Worm (Caenorhabditis elegans) whole organism, L2 larva: Measurements from ENCODE around the gene chtb-1.

Experiments
- R02D3.7 ChIP-seq: fragments of 150-350 bp; optimal IDR thresholded peaks from 2 replicates; lab custom pipeline; 2014; ENCODE audit warnings: missing biosample characterization, missing genetic modification characterization
- aly-2 ChIP-seq: fragments of 150-350 bp; optimal IDR thresholded peaks from 2 replicates; lab custom pipeline; 2014; ENCODE audit warnings: missing biosample characterization, missing genetic modification characterization

- TF ChIP-seq aly-2 (tag; lab: Kevin White, UChicago), result no peak
- TF ChIP-seq R02D3.7 (tag; lab: Kevin White, UChicago), result no peak
Measured at ce11 chrIII:9331084-9331564, 24.1 kb downstream of the chtb-1 start, which contains the start of gene ufc-1.
